Worm (Caenorhabditis elegans): ENCODE data around the gene F08F1.3.

- no peak for TF ChIP-seq pha-4 (tag; optimal IDR thresholded peaks at IDR 0.05)
- no peak for TF ChIP-seq unc-55 (GFP tag; optimal IDR thresholded peaks at IDR 0.05)
- no peak for TF ChIP-seq zip-5 (tag; optimal IDR thresholded peaks at IDR 0.05)
- TF ChIP-seq ama-1 (optimal IDR thresholded peaks at IDR 0.05), result no peak
- TF ChIP-seq T23F11.4 (GFP tag; optimal IDR thresholded peaks at IDR 0.05), result no peak
Measured at ce11 chrX:8455590-8456166, 27.0 kb downstream of the F08F1.3 start, which contains the start of gene dpy-6.
